Worm (Caenorhabditis elegans) whole organism, L4 larva: ENCODE measurements around the gene Y22D7AR.7.

Experiments used
- T26A8.4 ChIP-seq: fragments of 200-800 bp; sonication (Bioruptor generic); IDR thresholded peaks from 2 replicates; pipeline ENCODE4 v1.3.6; 2022; ENCODE audit warnings: missing genetic modification characterization, missing compliant biosample characterization
- ceh-44 ChIP-seq: fragments of 200-800 bp; sonication (Bioruptor generic); IDR thresholded peaks from 2 replicates; pipeline ENCODE4 v1.3.6; 2022; ENCODE audit warnings: missing genetic modification reagents, missing genetic modification characterization, missing compliant biosample characterization
- dpl-1 ChIP-seq: fragments of 150-350 bp; optimal IDR thresholded peaks from 2 replicates; lab custom pipeline; 2014; ENCODE audit warnings: missing biosample characterization, missing genetic modification reagents, missing genetic modification characterization
- fos-1 ChIP-seq: fragments of 150-350 bp; optimal IDR thresholded peaks from 2 replicates; lab custom pipeline; 2014; ENCODE audit warnings: missing biosample characterization, missing genetic modification characterization
- jun-1 ChIP-seq: fragments of 150-350 bp; optimal IDR thresholded peaks from 2 replicates; lab custom pipeline; 2014; ENCODE audit warnings: missing biosample characterization, missing genetic modification reagents, missing genetic modification characterization
- lin-13 ChIP-seq: fragments of 150-350 bp; optimal IDR thresholded peaks from 2 replicates; lab custom pipeline; 2014; ENCODE audit warnings: missing biosample characterization, missing genetic modification reagents, missing genetic modification characterization
- lin-29 ChIP-seq: fragments of 200-800 bp; sonication (Bioruptor generic); IDR thresholded peaks from 2 replicates; pipeline ENCODE4 v1.3.6; 2022; ENCODE audit warnings: missing genetic modification reagents, missing genetic modification characterization, missing compliant biosample characterization
- mdl-1 ChIP-seq, 2 experiments: fragments of 150-350 bp in 1 of 2; sonication (generic microtip) in 1 of 2; optimal IDR thresholded peaks; 2 replicates each; lab custom pipeline; 2014 to 2017; ENCODE audit warnings: missing biosample characterization in 2 of 2, missing genetic modification characterization in 2 of 2
- nhr-237 ChIP-seq: sonication (generic microtip); optimal IDR thresholded peaks from 2 replicates; lab custom pipeline; 2017; ENCODE audit warnings: missing biosample characterization, missing genetic modification characterization
- nhr-77 ChIP-seq: fragments of 150-350 bp; optimal IDR thresholded peaks from 2 replicates; lab custom pipeline; 2014; ENCODE audit warnings: missing biosample characterization, missing genetic modification characterization
- pha-4 ChIP-seq, 2 experiments: fragments of 150-350 bp in 1 of 2; fragments of 200-800 bp in 1 of 2; sonication (Bioruptor generic) in 1 of 2; IDR thresholded peaks in 1 of 2; optimal IDR thresholded peaks in 1 of 2; 2 replicates each; pipeline versions ENCODE4 v1.3.6 to Lab custom; 2014 to 2022; ENCODE audit warnings: missing genetic modification characterization in 2 of 2, missing genetic modification reagents in 2 of 2, missing biosample characterization in 1 of 2, missing compliant biosample characterization in 1 of 2
- pqm-1 ChIP-seq: sonication (generic microtip); optimal IDR thresholded peaks from 2 replicates; lab custom pipeline; 2017; ENCODE audit warnings: missing biosample characterization, missing genetic modification characterization
- snpc-4 ChIP-seq: fragments of 150-350 bp; optimal IDR thresholded peaks from 2 replicates; lab custom pipeline; 2014; ENCODE audit warnings: missing biosample characterization, missing genetic modification characterization
- tra-1 ChIP-seq: fragments of 200-800 bp; sonication (Bioruptor generic); IDR thresholded peaks from 2 replicates; pipeline ENCODE4 v1.3.6; 2022; ENCODE audit warnings: missing genetic modification reagents, missing genetic modification characterization, missing compliant biosample characterization

- TF ChIP-seq dpl-1 (GFP tag; lab: Kevin White, UChicago): no peak
- no peak for TF ChIP-seq lin-13
- no peak for TF ChIP-seq mdl-1 (tag; optimal IDR thresholded peaks at IDR 0.05; lab: Kevin White, UChicago)
- no peak for TF ChIP-seq ceh-44 (GFP tag; lab: Robert Waterston, UW)
- no peak for TF ChIP-seq T26A8.4 (GFP tag; lab: Robert Waterston, UW)
- TF ChIP-seq tra-1: no peak
- no peak for TF ChIP-seq lin-29
- TF ChIP-seq nhr-77 (tag; lab: Kevin White, UChicago): no peak
- no peak for TF ChIP-seq snpc-4
- no peak for TF ChIP-seq fos-1 (tag; lab: Kevin White, UChicago)
- TF ChIP-seq jun-1 (tag; lab: Kevin White, UChicago): no peak
- no peak for TF ChIP-seq pqm-1
- no peak for TF ChIP-seq nhr-237
- TF ChIP-seq pha-4 (GFP tag; IDR thresholded peaks at IDR 0.05; lab: Robert Waterston, UW): no peak
- TF ChIP-seq pha-4 (tag; optimal IDR thresholded peaks at IDR 0.05; lab: Kevin White, UChicago): no peak
Observed at ce11 chrIII:1634270-1634669, 53.6 kb downstream of the Y22D7AR.7 start, which contains the start of gene Y22D7AL.11.
